Worm (Caenorhabditis elegans): Measurements from ENCODE around the gene fbxa-188.

- TF ChIP-seq dpl-1 (GFP tag; optimal IDR thresholded peaks at IDR 0.05) (no peak), sup-37 (GFP tag; optimal IDR thresholded peaks at IDR 0.05) (no peak), ceh-82 (tag; optimal IDR thresholded peaks at IDR 0.05) (no peak), lin-15B (tag; optimal IDR thresholded peaks at IDR 0.05) (no peak), skn-1 (tag; optimal IDR thresholded peaks at IDR 0.05) (no peak), hlh-4 (tag; optimal IDR thresholded peaks at IDR 0.05) (no peak), unc-62 (GFP tag; optimal IDR thresholded peaks at IDR 0.05) (no peak)
These were observed 27.4 kb downstream of the fbxa-188 start for ce11 chrV:17317297-17317696.

Measured in whole organism, L1 larva.